Worm (Caenorhabditis elegans) whole organism, L4 larva: ENCODE data around the gene cht-1.
A peak's percentile ranks its signal among the peaks of the same experiment; 100 is the strongest.

Source experiments
- F10B5.3 ChIP-seq: sonication (generic microtip); optimal IDR thresholded peaks from 2 replicates; lab custom pipeline; 2016; ENCODE audit warnings: mild to moderate bottlenecking, missing genetic modification characterization, missing compliant biosample characterization
- F37D6.2 ChIP-seq: sonication (generic microtip); optimal IDR thresholded peaks from 2 replicates; lab custom pipeline; 2016; ENCODE audit warnings: mild to moderate bottlenecking, missing genetic modification characterization, missing compliant biosample characterization
- F49E8.2 ChIP-seq: sonication (generic microtip); optimal IDR thresholded peaks from 2 replicates; lab custom pipeline; 2016; ENCODE audit warnings: missing compliant biosample characterization, mild to moderate bottlenecking, missing genetic modification characterization, borderline replicate concordance
- R02D3.7 ChIP-seq: fragments of 150-350 bp; sonication (generic microtip); optimal IDR thresholded peaks from 3 replicates; lab custom pipeline; 2014; ENCODE audit warnings: missing biosample characterization, missing genetic modification characterization
- T26A8.4 ChIP-seq: fragments of 200-800 bp; sonication (Bioruptor generic); IDR thresholded peaks from 2 replicates; pipeline ENCODE4 v1.3.6; 2022; ENCODE audit warnings: missing genetic modification characterization, missing compliant biosample characterization
- Y48G9A.11 ChIP-seq: fragments of 200-800 bp; sonication (Bioruptor generic); IDR thresholded peaks from 2 replicates; pipeline ENCODE4 v1.3.6; 2022; ENCODE audit warnings: missing genetic modification reagents, missing genetic modification characterization, missing compliant biosample characterization
- ZK546.5 ChIP-seq, 2 experiments: sonication (generic microtip); optimal IDR thresholded peaks; 2 replicates each; lab custom pipeline; 2017; ENCODE audit warnings: missing biosample characterization in 2 of 2, missing genetic modification characterization in 2 of 2
- aly-2 ChIP-seq: sonication (generic microtip); optimal IDR thresholded peaks from 2 replicates; lab custom pipeline; 2018; ENCODE audit warnings: missing biosample characterization, missing genetic modification characterization
- ama-1 ChIP-seq: fragments of 150-350 bp; optimal IDR thresholded peaks from 2 replicates; lab custom pipeline; 2014; ENCODE audit warnings: inconsistent platforms, mixed read lengths
- arid-1 ChIP-seq: fragments of 200-800 bp; sonication (Bioruptor generic); conservative IDR thresholded peaks from 2 replicates; pipeline ENCODE4 v1.3.6; 2022; ENCODE audit warnings: missing genetic modification reagents, missing genetic modification characterization, missing compliant biosample characterization
- attf-4 ChIP-seq: sonication (generic microtip); optimal IDR thresholded peaks from 3 replicates; lab custom pipeline; 2017; ENCODE audit warnings: missing biosample characterization, missing genetic modification characterization
- ceh-20 ChIP-seq: fragments of 200-800 bp; sonication (Bioruptor generic); IDR thresholded peaks from 2 replicates; pipeline ENCODE4 v1.3.6; 2022; ENCODE audit warnings: missing genetic modification reagents, missing genetic modification characterization, missing compliant biosample characterization
- ceh-44 ChIP-seq: fragments of 200-800 bp; sonication (Bioruptor generic); IDR thresholded peaks from 2 replicates; pipeline ENCODE4 v1.3.6; 2022; ENCODE audit warnings: missing genetic modification reagents, missing genetic modification characterization, missing compliant biosample characterization
- daf-12 ChIP-seq: fragments of 150-350 bp; optimal IDR thresholded peaks from 2 replicates; lab custom pipeline; 2014; ENCODE audit warnings: missing biosample characterization, missing genetic modification reagents, missing genetic modification characterization
- daf-16 ChIP-seq, 3 experiments: sonication (generic microtip); optimal IDR thresholded peaks; 2 replicates each; lab custom pipeline; 2016 to 2017; ENCODE audit warnings: missing genetic modification characterization in 3 of 3, missing genetic modification reagents in 3 of 3, mild to moderate bottlenecking in 2 of 3, missing compliant biosample characterization in 2 of 3, missing biosample characterization in 1 of 3, moderate library complexity in 1 of 3
- dmd-6 ChIP-seq: fragments of 200-800 bp; sonication (Bioruptor generic); IDR thresholded peaks from 2 replicates; pipeline ENCODE4 v1.3.6; 2022; ENCODE audit warnings: missing genetic modification reagents, missing genetic modification characterization, missing compliant biosample characterization
- dmd-9 ChIP-seq: fragments of 200-800 bp; sonication (Bioruptor generic); IDR thresholded peaks from 2 replicates; pipeline ENCODE4 v1.3.6; 2022; ENCODE audit warnings: missing genetic modification reagents, missing genetic modification characterization, missing compliant biosample characterization
- dpl-1 ChIP-seq: fragments of 150-350 bp; optimal IDR thresholded peaks from 2 replicates; lab custom pipeline; 2014; ENCODE audit warnings: missing biosample characterization, missing genetic modification reagents, missing genetic modification characterization
- duxl-1 ChIP-seq: sonication (generic microtip); optimal IDR thresholded peaks from 2 replicates; lab custom pipeline; 2016; ENCODE audit warnings: mild to moderate bottlenecking, missing genetic modification characterization, moderate library complexity, missing compliant biosample characterization; ENCODE audit not compliant: poor library complexity
- fkh-10 ChIP-seq: fragments of 150-350 bp; optimal IDR thresholded peaks from 2 replicates; lab custom pipeline; 2014; ENCODE audit warnings: missing biosample characterization, missing genetic modification reagents, missing genetic modification characterization
- fos-1 ChIP-seq: fragments of 150-350 bp; optimal IDR thresholded peaks from 2 replicates; lab custom pipeline; 2014; ENCODE audit warnings: missing biosample characterization, missing genetic modification characterization
- gei-8 ChIP-seq: fragments of 200-800 bp; sonication (Bioruptor generic); optimal IDR thresholded peaks from 2 replicates; lab custom pipeline; 2018; ENCODE audit warnings: mild to moderate bottlenecking, missing genetic modification characterization, missing compliant biosample characterization
- hif-1 ChIP-seq, 2 experiments: sonication (generic microtip); optimal IDR thresholded peaks; 2 replicates each; lab custom pipeline; 2016 to 2017; ENCODE audit warnings: missing compliant biosample characterization in 2 of 2, missing genetic modification characterization in 2 of 2, missing genetic modification reagents in 2 of 2, missing genotype in 2 of 2, mild to moderate bottlenecking in 1 of 2
- hmg-1.1 ChIP-seq: fragments of 200-800 bp; sonication (Bioruptor generic); IDR thresholded peaks from 2 replicates; pipeline ENCODE4 v1.3.6; 2022; ENCODE audit warnings: missing genetic modification reagents, missing genetic modification characterization, missing compliant biosample characterization
- jun-1 ChIP-seq: fragments of 150-350 bp; optimal IDR thresholded peaks from 2 replicates; lab custom pipeline; 2014; ENCODE audit warnings: missing biosample characterization, missing genetic modification reagents, missing genetic modification characterization
- lim-7 ChIP-seq: fragments of 200-800 bp; sonication (Bioruptor generic); IDR thresholded peaks from 2 replicates; pipeline ENCODE4 v1.3.6; 2022; ENCODE audit warnings: missing genetic modification characterization, missing compliant biosample characterization
- lin-1 ChIP-seq: fragments of 200-800 bp; sonication (Bioruptor generic); IDR thresholded peaks from 2 replicates; pipeline ENCODE4 v1.3.6; 2022; ENCODE audit warnings: missing genetic modification reagents, missing genetic modification characterization, missing compliant biosample characterization
- lin-13 ChIP-seq: fragments of 150-350 bp; optimal IDR thresholded peaks from 2 replicates; lab custom pipeline; 2014; ENCODE audit warnings: missing biosample characterization, missing genetic modification reagents, missing genetic modification characterization
- lin-15B ChIP-seq: fragments of 150-350 bp; sonication (generic microtip); optimal IDR thresholded peaks from 3 replicates; lab custom pipeline; 2014; ENCODE audit warnings: missing biosample characterization, missing genetic modification characterization
- lin-29 ChIP-seq: fragments of 200-800 bp; sonication (Bioruptor generic); IDR thresholded peaks from 2 replicates; pipeline ENCODE4 v1.3.6; 2022; ENCODE audit warnings: missing genetic modification reagents, missing genetic modification characterization, missing compliant biosample characterization
- lsy-2 ChIP-seq, 2 experiments: fragments of 150-350 bp in 1 of 2; sonication (generic microtip) in 1 of 2; optimal IDR thresholded peaks; 2 replicates each; lab custom pipeline; 2014 to 2017; ENCODE audit warnings: missing biosample characterization in 2 of 2, missing genetic modification characterization in 2 of 2
- madf-9 ChIP-seq: fragments of 200-800 bp; sonication (Bioruptor generic); conservative IDR thresholded peaks from 2 replicates; pipeline ENCODE4 v1.3.6; 2022; ENCODE audit warnings: missing genetic modification reagents, missing genetic modification characterization, missing compliant biosample characterization
- mep-1 ChIP-seq: fragments of 150-350 bp; sonication (generic microtip); optimal IDR thresholded peaks from 3 replicates; lab custom pipeline; 2014; ENCODE audit warnings: missing biosample characterization, missing genetic modification characterization
- mxl-2 ChIP-seq: fragments of 200-800 bp; sonication (Bioruptor generic); conservative IDR thresholded peaks from 2 replicates; pipeline ENCODE4 v1.3.6; 2022; ENCODE audit warnings: missing genetic modification reagents, missing genetic modification characterization, missing compliant biosample characterization
- nhr-102 ChIP-seq: sonication (generic microtip); optimal IDR thresholded peaks from 2 replicates; lab custom pipeline; 2016; ENCODE audit warnings: mild to moderate bottlenecking, missing genetic modification characterization, moderate library complexity, missing compliant biosample characterization
- nhr-11 ChIP-seq: fragments of 150-350 bp; optimal IDR thresholded peaks from 2 replicates; lab custom pipeline; 2014; ENCODE audit warnings: missing biosample characterization, missing genetic modification characterization
- nhr-237 ChIP-seq: sonication (generic microtip); optimal IDR thresholded peaks from 2 replicates; lab custom pipeline; 2017; ENCODE audit warnings: missing biosample characterization, missing genetic modification characterization
- nhr-28 ChIP-seq: fragments of 150-350 bp; optimal IDR thresholded peaks from 2 replicates; lab custom pipeline; 2014; ENCODE audit warnings: missing biosample characterization, missing genetic modification characterization
- nhr-41 ChIP-seq: fragments of 200-800 bp; sonication (Bioruptor generic); IDR thresholded peaks from 2 replicates; pipeline ENCODE4 v1.3.6; 2022; ENCODE audit warnings: missing genetic modification reagents, missing genetic modification characterization, missing compliant biosample characterization
- nhr-6 ChIP-seq: fragments of 150-350 bp; optimal IDR thresholded peaks from 2 replicates; lab custom pipeline; 2014; ENCODE audit warnings: missing biosample characterization, missing genetic modification characterization
- pha-4 ChIP-seq, 2 experiments: fragments of 150-350 bp in 1 of 2; fragments of 200-800 bp in 1 of 2; sonication (Bioruptor generic) in 1 of 2; IDR thresholded peaks in 1 of 2; optimal IDR thresholded peaks in 1 of 2; 2 replicates each; pipeline versions ENCODE4 v1.3.6 to Lab custom; 2014 to 2022; ENCODE audit warnings: missing genetic modification characterization in 2 of 2, missing genetic modification reagents in 2 of 2, missing biosample characterization in 1 of 2, missing compliant biosample characterization in 1 of 2
- pqm-1 ChIP-seq: sonication (generic microtip); optimal IDR thresholded peaks from 2 replicates; lab custom pipeline; 2017; ENCODE audit warnings: missing biosample characterization, missing genetic modification characterization
- saeg-2 ChIP-seq: fragments of 200-800 bp; sonication (Bioruptor generic); IDR thresholded peaks from 2 replicates; pipeline ENCODE4 v1.3.6; 2022; ENCODE audit warnings: missing genetic modification reagents, missing genetic modification characterization, missing compliant biosample characterization
- tra-1 ChIP-seq: fragments of 200-800 bp; sonication (Bioruptor generic); IDR thresholded peaks from 2 replicates; pipeline ENCODE4 v1.3.6; 2022; ENCODE audit warnings: missing genetic modification reagents, missing genetic modification characterization, missing compliant biosample characterization
- unc-62 ChIP-seq, 3 experiments: fragments of 150-350 bp in 1 of 3; sonication (generic microtip); optimal IDR thresholded peaks in 2 of 3; peaks in 1 of 3; 1 replicate in 1 of 3; 2 replicates in 2 of 3; lab custom pipeline; 2014 to 2017; ENCODE audit warnings: missing biosample characterization in 3 of 3, missing genetic modification characterization in 3 of 3, missing genetic modification reagents in 3 of 3, missing genotype in 1 of 3
- zag-1 ChIP-seq: fragments of 150-350 bp; optimal IDR thresholded peaks from 2 replicates; lab custom pipeline; 2014; ENCODE audit warnings: missing biosample characterization, missing genetic modification characterization
- zfp-2 ChIP-seq: sonication (generic microtip); optimal IDR thresholded peaks from 2 replicates; lab custom pipeline; 2016; ENCODE audit warnings: mild to moderate bottlenecking, missing genetic modification characterization, missing compliant biosample characterization
- zip-2 ChIP-seq: fragments of 150-350 bp; optimal IDR thresholded peaks from 2 replicates; lab custom pipeline; 2014; ENCODE audit warnings: missing biosample characterization, missing genetic modification characterization
- ztf-7 ChIP-seq: fragments of 150-350 bp; optimal IDR thresholded peaks from 2 replicates; lab custom pipeline; 2014; ENCODE audit warnings: missing biosample characterization, missing genetic modification characterization

The cht-1 gene

ce11 chrX:3347904-3348441 lies 51.8 kb downstream of the cht-1 start, which contains the start of gene ZK816.3 (continued):
- TF ChIP-seq tra-1 (peak; percentile 54; the same call in 1 of the 2 replicates), ztf-7 (tag; lab: Kevin White, UChicago) (no peak), lin-1 (GFP tag; lab: Robert Waterston, UW) (0 out of 2 replicates have a peak, but pooled peaks have one; percentile 26), jun-1 (no peak), saeg-2 (0 out of 2 replicates have a peak, but pooled peaks have one; percentile 58), nhr-6 (tag; lab: Kevin White, UChicago) (no peak), zfp-2 (tag; lab: Kevin White, UChicago) (no peak), ama-1 (lab: Kevin White, UChicago) (no peak), pha-4 (GFP tag; IDR thresholded peaks at IDR 0.05; lab: Robert Waterston, UW) (peak; percentile 80), pha-4 (tag; optimal IDR thresholded peaks at IDR 0.05; lab: Kevin White, UChicago) (no peak), T26A8.4 (GFP tag; lab: Robert Waterston, UW) (peak; percentile 32; the same call in 1 of the 2 replicates), ZK546.5 (tag; optimal IDR thresholded peaks at IDR 0.05; lab: Kevin White, UChicago) (no peak), dmd-9 (GFP tag; lab: Robert Waterston, UW) (no peak), zag-1 (no peak), nhr-41 (GFP tag; lab: Robert Waterston, UW) (no peak), pqm-1 (tag; lab: Kevin White, UChicago) (no peak), nhr-11 (tag; lab: Kevin White, UChicago) (no peak), mep-1 (tag; lab: Kevin White, UChicago) (peak; percentile 40), F10B5.3 (tag; lab: Kevin White, UChicago) (no peak), nhr-237 (tag; lab: Kevin White, UChicago) (no peak), nhr-102 (no peak), lin-13 (no peak), hmg-1.1 (GFP tag; lab: Robert Waterston, UW) (peak; percentile 29; the same call in 1 of the 2 replicates), ceh-44 (no peak; the same call in 1 of the 2 replicates), R02D3.7 (tag; lab: Kevin White, UChicago) (no peak), zip-2 (no peak), attf-4 (tag; lab: Kevin White, UChicago) (no peak), lsy-2 (tag; optimal IDR thresholded peaks at IDR 0.05; lab: Kevin White, UChicago) (no peak), dmd-6 (GFP tag; lab: Robert Waterston, UW) (peak; percentile 41; the same call in 1 of the 2 replicates), dpl-1 (GFP tag; lab: Kevin White, UChicago) (no peak), duxl-1 (tag; lab: Kevin White, UChicago) (peak; percentile 67), lin-15B (tag; lab: Kevin White, UChicago) (no peak), aly-2 (tag; lab: Kevin White, UChicago) (no peak), F49E8.2 (tag; lab: Kevin White, UChicago) (no peak), gei-8 (no peak), hif-1 (tag; optimal IDR thresholded peaks at IDR 0.05; lab: Kevin White, UChicago) (no peak), fkh-10 (GFP tag; lab: Kevin White, UChicago) (no peak), arid-1 (0 out of 2 replicates have a peak, but pooled peaks have one; percentile 43), Y48G9A.11 (no peak), ceh-20 (GFP tag; lab: Robert Waterston, UW) (no peak), daf-12 (tag; lab: Kevin White, UChicago) (no peak), daf-16 (GFP tag; optimal IDR thresholded peaks at IDR 0.05; lab: Kevin White, UChicago) (peak in 1 of 2 experiments; percentile 20), daf-16 (tag; optimal IDR thresholded peaks at IDR 0.05; lab: Kevin White, UChicago) (peak; percentile 51), lim-7 (GFP tag; lab: Robert Waterston, UW) (peak; percentile 80), unc-62 (GFP tag; optimal IDR thresholded peaks at IDR 0.05 in 1 of 2; lab: Kevin White, UChicago) (peak in 1 of 2 experiments; percentile 9), unc-62 (tag; optimal IDR thresholded peaks at IDR 0.05; lab: Kevin White, UChicago) (no peak), fos-1 (tag; lab: Kevin White, UChicago) (no peak), mxl-2 (GFP tag; lab: Robert Waterston, UW) (no peak), lin-29 (GFP tag; lab: Robert Waterston, UW) (no peak), nhr-28 (no peak), madf-9 (GFP tag; lab: Robert Waterston, UW) (no peak), F37D6.2 (tag; lab: Kevin White, UChicago) (no peak)
